Fruit fly (Drosophila melanogaster) whole organism, embryonic: ENCODE measurements around the gene CG13876.

Experiments
- BEAF-32 ChIP-seq: fragments of 200-800 bp; sonication (Bioruptor generic); optimal IDR thresholded peaks from 3 replicates; lab custom pipeline; 2017; ENCODE audit warnings: missing biosample characterization, missing genetic modification characterization, mild to moderate bottlenecking, moderate library complexity, missing genetic modification reagents
- CG1024 ChIP-seq: fragments of 200-800 bp; sonication (Bioruptor generic); IDR thresholded peaks from 2 replicates; pipeline ENCODE4 v1.3.6; 2022; ENCODE audit warnings: missing biosample characterization, missing genetic modification characterization
- CG10565 ChIP-seq: fragments of 200-800 bp; sonication (Bioruptor generic); optimal IDR thresholded peaks from 3 replicates; lab custom pipeline; 2016; ENCODE audit warnings: missing biosample characterization, mild to moderate bottlenecking, missing genetic modification characterization
- CG12071 ChIP-seq: fragments of 200-800 bp; sonication (Bioruptor generic); optimal IDR thresholded peaks from 3 replicates; lab custom pipeline; 2018; ENCODE audit warnings: missing biosample characterization, mild to moderate bottlenecking, missing genetic modification characterization
- CG14014 ChIP-seq: fragments of 200-800 bp; sonication (Bioruptor generic); IDR thresholded peaks from 2 replicates; pipeline ENCODE4 v1.3.6; 2022; ENCODE audit warnings: missing biosample characterization, missing genetic modification characterization
- CG16863 ChIP-seq: fragments of 200-800 bp; sonication (Bioruptor generic); optimal IDR thresholded peaks from 3 replicates; lab custom pipeline; 2016; ENCODE audit warnings: missing biosample characterization, missing genetic modification characterization
- CG18764 ChIP-seq: fragments of 200-800 bp; sonication (Bioruptor generic); optimal IDR thresholded peaks from 3 replicates; lab custom pipeline; 2016; ENCODE audit warnings: missing biosample characterization, missing genetic modification characterization
- CG2678 ChIP-seq: fragments of 200-800 bp; sonication (Bioruptor generic); optimal IDR thresholded peaks from 3 replicates; lab custom pipeline; 2019; ENCODE audit warnings: missing biosample characterization, mild to moderate bottlenecking, missing genetic modification characterization, moderate library complexity
- CG31441 ChIP-seq: fragments of 200-800 bp; sonication (Bioruptor generic); IDR thresholded peaks from 2 replicates; pipeline ENCODE4 v1.3.6; 2022; ENCODE audit warnings: missing biosample characterization, missing genetic modification characterization
- CG34422 ChIP-seq: fragments of 200-800 bp; sonication (Bioruptor generic); IDR thresholded peaks from 3 replicates; pipeline ENCODE4 v1.3.6; 2022; ENCODE audit warnings: missing biosample characterization, missing genetic modification characterization
- CG3995 ChIP-seq: fragments of 200-800 bp; sonication (Bioruptor generic); optimal IDR thresholded peaks from 3 replicates; lab custom pipeline; 2016; ENCODE audit warnings: missing biosample characterization, missing genetic modification characterization
- CG42726 ChIP-seq: fragments of 200-800 bp; sonication (Bioruptor generic); IDR thresholded peaks from 2 replicates; pipeline ENCODE4 v1.3.6; 2022; ENCODE audit warnings: missing biosample characterization, missing genetic modification characterization; ENCODE audit not compliant: partially characterized antibody
- CG4328 ChIP-seq: fragments of 200-800 bp; sonication (Bioruptor generic); optimal IDR thresholded peaks from 3 replicates; lab custom pipeline; 2017; ENCODE audit warnings: missing biosample characterization, missing genetic modification reagents, missing genetic modification characterization
- CG4424 ChIP-seq: fragments of 200-800 bp; sonication (Bioruptor generic); optimal IDR thresholded peaks from 3 replicates; lab custom pipeline; 2016; ENCODE audit warnings: missing biosample characterization, missing genetic modification characterization
- CG4707 ChIP-seq: fragments of 200-800 bp; sonication (Bioruptor generic); optimal IDR thresholded peaks from 2 replicates; lab custom pipeline; 2018; ENCODE audit warnings: missing biosample characterization, mild to moderate bottlenecking, missing genetic modification characterization, moderate library complexity
- CG5180 ChIP-seq: fragments of 200-800 bp; sonication (Bioruptor generic); optimal IDR thresholded peaks from 3 replicates; lab custom pipeline; 2017; ENCODE audit warnings: missing biosample characterization, missing genetic modification characterization, mild to moderate bottlenecking, moderate library complexity, missing genetic modification reagents
- CG7745 ChIP-seq: fragments of 200-800 bp; sonication (Bioruptor generic); optimal IDR thresholded peaks from 2 replicates; lab custom pipeline; 2018; ENCODE audit warnings: missing biosample characterization, mild to moderate bottlenecking, missing genetic modification characterization, moderate library complexity
- CG7786 ChIP-seq: fragments of 200-800 bp; sonication (Bioruptor generic); optimal IDR thresholded peaks from 2 replicates; lab custom pipeline; 2016; ENCODE audit warnings: missing biosample characterization, missing genetic modification characterization
- CG8359 ChIP-seq: fragments of 200-800 bp; sonication (Bioruptor generic); optimal IDR thresholded peaks from 2 replicates; lab custom pipeline; 2017; ENCODE audit warnings: missing biosample characterization, mild to moderate bottlenecking, missing genetic modification characterization, borderline replicate concordance
- CG8478 ChIP-seq: fragments of >200 bp; optimal IDR thresholded peaks from 2 replicates; lab custom pipeline; 2018
- Dbx ChIP-seq: fragments of 200-800 bp; sonication (Bioruptor generic); IDR thresholded peaks from 3 replicates; pipeline ENCODE4 v1.3.6; 2022; ENCODE audit warnings: missing biosample characterization, missing genetic modification characterization
- Hand ChIP-seq: fragments of 200-800 bp; sonication (Bioruptor generic); optimal IDR thresholded peaks from 2 replicates; lab custom pipeline; 2017; ENCODE audit warnings: mild to moderate bottlenecking, missing biosample characterization, missing genetic modification reagents, missing genetic modification characterization
- Lim3 ChIP-seq: fragments of 200-800 bp; sonication (Bioruptor generic); IDR thresholded peaks from 2 replicates; pipeline ENCODE4 v1.3.6; 2022; ENCODE audit warnings: missing biosample characterization, missing genetic modification characterization
- MBD-R2 ChIP-seq: fragments of 200-800 bp; sonication (Bioruptor generic); IDR thresholded peaks from 2 replicates; pipeline ENCODE4 v1.3.6; 2022; ENCODE audit warnings: missing biosample characterization, missing genetic modification characterization
- MTF-1 ChIP-seq: fragments of 200-800 bp; sonication (Bioruptor generic); optimal IDR thresholded peaks from 2 replicates; lab custom pipeline; 2018; ENCODE audit warnings: missing biosample characterization, mild to moderate bottlenecking, missing genetic modification characterization, borderline replicate concordance
- NfI ChIP-seq: fragments of 200-800 bp; sonication (Bioruptor generic); optimal IDR thresholded peaks from 3 replicates; lab custom pipeline; 2018; ENCODE audit warnings: missing biosample characterization, mild to moderate bottlenecking, missing genetic modification characterization, moderate library complexity
- Rx ChIP-seq: fragments of 200-800 bp; sonication (Bioruptor generic); IDR thresholded peaks from 2 replicates; pipeline ENCODE4 v1.3.6; 2022; ENCODE audit warnings: missing biosample characterization, missing genetic modification characterization
- Sin3A ChIP-seq: fragments of >200 bp; optimal IDR thresholded peaks from 2 replicates; lab custom pipeline; 2018
- Six4 ChIP-seq: fragments of 200-800 bp; sonication (Bioruptor generic); optimal IDR thresholded peaks from 2 replicates; lab custom pipeline; 2016; ENCODE audit warnings: missing biosample characterization, missing genetic modification characterization
- Sry-δ ChIP-seq: fragments of 200-800 bp; sonication (Bioruptor generic); optimal IDR thresholded peaks from 2 replicates; lab custom pipeline; 2016; ENCODE audit warnings: missing biosample characterization, missing genetic modification characterization
- Ssrp ChIP-seq: fragments of 200-800 bp; sonication (Bioruptor generic); optimal IDR thresholded peaks from 2 replicates; lab custom pipeline; 2018; ENCODE audit warnings: missing biosample characterization, mild to moderate bottlenecking, missing genetic modification characterization, moderate library complexity
- ab ChIP-seq: fragments of 200-800 bp; sonication (Bioruptor generic); optimal IDR thresholded peaks from 2 replicates; lab custom pipeline; 2016; ENCODE audit warnings: missing biosample characterization, missing genetic modification characterization
- ase ChIP-seq: fragments of 200-800 bp; sonication (Bioruptor generic); IDR thresholded peaks from 3 replicates; pipeline ENCODE4 v1.3.6; 2022; ENCODE audit warnings: missing biosample characterization, missing genetic modification characterization
- ash1 ChIP-seq: fragments of 200-800 bp; sonication (Bioruptor generic); optimal IDR thresholded peaks from 2 replicates; lab custom pipeline; 2018; ENCODE audit warnings: missing biosample characterization, mild to moderate bottlenecking, missing genetic modification characterization
- caup ChIP-seq: fragments of 200-800 bp; sonication (Bioruptor generic); optimal IDR thresholded peaks from 3 replicates; lab custom pipeline; 2017; ENCODE audit warnings: missing biosample characterization, mild to moderate bottlenecking, missing genetic modification characterization, moderate library complexity; ENCODE audit not compliant: severe bottlenecking
- dati ChIP-seq: fragments of 200-800 bp; sonication (Bioruptor generic); IDR thresholded peaks from 2 replicates; pipeline ENCODE4 v1.3.6; 2022; ENCODE audit warnings: missing biosample characterization, missing genetic modification characterization
- disco-r ChIP-seq: fragments of 200-800 bp; sonication (Bioruptor generic); optimal IDR thresholded peaks from 2 replicates; lab custom pipeline; 2016; ENCODE audit warnings: missing biosample characterization, missing genetic modification characterization
- dmrt11E ChIP-seq: fragments of 200-800 bp; sonication (Bioruptor generic); optimal IDR thresholded peaks from 3 replicates; lab custom pipeline; 2018; ENCODE audit warnings: missing biosample characterization, mild to moderate bottlenecking, missing genetic modification characterization, moderate library complexity
- grau ChIP-seq: fragments of 200-800 bp; optimal IDR thresholded peaks from 3 replicates; lab custom pipeline; 2019; ENCODE audit warnings: missing biosample characterization, mild to moderate bottlenecking, missing genetic modification characterization, moderate library complexity
- gro ChIP-seq: fragments of 200-800 bp; sonication (Bioruptor generic); optimal IDR thresholded peaks from 2 replicates; lab custom pipeline; 2016; ENCODE audit warnings: missing biosample characterization, missing genetic modification characterization
- her ChIP-seq: fragments of 200-800 bp; sonication (Bioruptor generic); optimal IDR thresholded peaks from 2 replicates; lab custom pipeline; 2016; ENCODE audit warnings: missing biosample characterization, missing genetic modification characterization
- lab ChIP-seq: fragments of 200-800 bp; sonication (Bioruptor generic); optimal IDR thresholded peaks from 3 replicates; lab custom pipeline; 2017; ENCODE audit warnings: missing biosample characterization, missing genetic modification characterization, mild to moderate bottlenecking, moderate library complexity, missing genetic modification reagents
- nerfin-2 ChIP-seq: fragments of 200-800 bp; sonication (Bioruptor generic); IDR thresholded peaks from 2 replicates; pipeline ENCODE4 v1.3.6; 2022; ENCODE audit warnings: missing biosample characterization, missing genetic modification characterization; ENCODE audit not compliant: partially characterized antibody
- phol ChIP-seq: fragments of 200-800 bp; sonication (Bioruptor generic); optimal IDR thresholded peaks from 3 replicates; lab custom pipeline; 2018; ENCODE audit warnings: missing biosample characterization, mild to moderate bottlenecking, missing genetic modification characterization, moderate library complexity
- prd ChIP-seq, 3 experiments: fragments of >200 bp in 2 of 3; fragments of 200-800 bp in 1 of 3; sonication (Bioruptor generic) in 1 of 3; optimal IDR thresholded peaks in 2 of 3; IDR thresholded peaks in 1 of 3; 2 replicates in 2 of 3; 3 replicates in 1 of 3; pipeline versions ENCODE4 v1.3.6 to Lab custom; 2017 to 2022; ENCODE audit warnings: missing biosample characterization in 1 of 3, missing genetic modification characterization in 1 of 3
- psq ChIP-seq: fragments of 200-800 bp; sonication (Bioruptor generic); optimal IDR thresholded peaks from 2 replicates; lab custom pipeline; 2017; ENCODE audit warnings: missing biosample characterization, missing genetic modification characterization
- unc-4 ChIP-seq: fragments of 200-800 bp; sonication (Bioruptor generic); IDR thresholded peaks from 2 replicates; pipeline ENCODE4 v1.3.6; 2022; ENCODE audit warnings: missing biosample characterization, missing genetic modification characterization; ENCODE audit not compliant: partially characterized antibody
- wdn ChIP-seq: fragments of 200-800 bp; sonication (Bioruptor generic); IDR thresholded peaks from 2 replicates; pipeline ENCODE4 v1.3.6; 2022; ENCODE audit warnings: missing biosample characterization, missing genetic modification characterization
- zfh2 ChIP-seq: fragments of 200-800 bp; sonication (Bioruptor generic); optimal IDR thresholded peaks from 2 replicates; lab custom pipeline; 2016; ENCODE audit warnings: missing biosample characterization, missing genetic modification characterization

The CG13876 gene

DNA sequence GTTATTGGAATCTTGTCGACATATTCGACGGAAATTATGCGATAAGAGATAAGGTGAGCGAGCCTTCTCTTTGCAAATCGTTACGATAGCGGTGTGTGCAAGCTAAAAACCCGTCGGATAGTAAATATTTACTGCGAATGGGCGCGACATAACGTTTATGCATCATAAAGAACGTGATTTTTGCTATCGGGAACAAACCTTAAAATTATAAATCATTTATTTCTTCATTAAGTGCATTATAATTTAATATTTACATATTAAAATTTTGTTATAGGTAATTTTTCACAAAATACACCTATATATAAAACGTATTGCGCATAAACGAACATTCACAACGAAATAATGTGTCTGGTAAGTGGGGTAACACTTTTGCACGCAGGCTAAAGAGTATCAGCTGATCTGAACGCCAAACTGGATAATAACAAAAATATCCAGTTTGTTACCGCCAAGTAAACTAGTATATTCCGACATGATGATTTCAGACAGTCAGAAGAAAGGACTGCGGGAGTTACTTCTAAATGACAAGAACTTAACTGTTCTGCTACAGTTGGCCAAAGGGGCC, at the start of gene CG13876, which contains the start of gene Gk1 (continued):
- peak; percentile 6 for TF ChIP-seq CG10565 (GFP tag; lab: Kevin White, UChicago)
- TF ChIP-seq lab, result no peak
- peak; percentile 93 for TF ChIP-seq NfI (GFP tag; lab: Kevin White, UChicago)
- TF ChIP-seq CG34422 (GFP tag; lab: Robert Waterston, UW), result peak; percentile 93
- peak; percentile 76 for TF ChIP-seq CG4707 (GFP tag; lab: Kevin White, UChicago)
- TF ChIP-seq CG3995 (GFP tag; lab: Kevin White, UChicago), result peak; percentile 79
- TF ChIP-seq CG8359 (GFP tag; lab: Kevin White, UChicago), result peak; percentile 82
- TF ChIP-seq nerfin-2 (GFP tag; lab: Robert Waterston, UW), result no peak
- TF ChIP-seq CG5180, result peak; percentile 86
- TF ChIP-seq Rx (GFP tag; lab: Robert Waterston, UW), result peak; percentile 86
- TF ChIP-seq ab (GFP tag; lab: Kevin White, UChicago), result no peak
- TF ChIP-seq CG16863 (GFP tag; lab: Kevin White, UChicago), result peak; percentile 21
- peak; percentile 88 for TF ChIP-seq CG12071 (GFP tag; lab: Kevin White, UChicago)
- no peak for TF ChIP-seq CG8478
- peak; percentile 96 for TF ChIP-seq dmrt11E
- peak; percentile 96 for TF ChIP-seq phol
- peak; percentile 94 for TF ChIP-seq Ssrp (tag; lab: Kevin White, UChicago)
- TF ChIP-seq caup (GFP tag; lab: Kevin White, UChicago), result peak; percentile 95
- TF ChIP-seq ash1 (GFP tag; lab: Kevin White, UChicago), result no peak
- TF ChIP-seq CG4328 (GFP tag; lab: Kevin White, UChicago), result peak; percentile 94
- peak; percentile 74 for TF ChIP-seq CG1024 (GFP tag; lab: Robert Waterston, UW)
- peak; percentile 96 for TF ChIP-seq grau
- TF ChIP-seq CG42726 (GFP tag; lab: Robert Waterston, UW), result no peak
- TF ChIP-seq Sry-δ (GFP tag; lab: Kevin White, UChicago), result no peak
- no peak for TF ChIP-seq disco-r
- peak; percentile 91 for TF ChIP-seq CG4424 (GFP tag; lab: Kevin White, UChicago)
- TF ChIP-seq Sin3A, result no peak
- peak; percentile 85 for TF ChIP-seq CG18764 (GFP tag; lab: Kevin White, UChicago)
- peak; percentile 51 for TF ChIP-seq gro (GFP tag; lab: Kevin White, UChicago)
- TF ChIP-seq dati (GFP tag; lab: Robert Waterston, UW), result peak; percentile 57; the same call in 1 of the 2 replicates
- peak; percentile 62 for TF ChIP-seq CG7786
- peak; percentile 29; the same call in 1 of the 2 replicates for TF ChIP-seq Lim3 (GFP tag; lab: Robert Waterston, UW)
- peak; percentile 78 for TF ChIP-seq psq (GFP tag; lab: Kevin White, UChicago)
- no peak; the same call in 1 of the 2 replicates for TF ChIP-seq CG31441 (GFP tag; lab: Robert Waterston, UW)
- TF ChIP-seq ase, result peak; percentile 90
- peak; percentile 96 for TF ChIP-seq Hand (GFP tag; lab: Kevin White, UChicago)
- peak; percentile 70 for TF ChIP-seq CG7745 (tag; lab: Kevin White, UChicago)
- TF ChIP-seq zfh2 (GFP tag; lab: Kevin White, UChicago), result peak; percentile 63
- TF ChIP-seq her (GFP tag; lab: Kevin White, UChicago), result peak; percentile 47
- TF ChIP-seq CG14014 (GFP tag; lab: Robert Waterston, UW), result peak; percentile 96
- TF ChIP-seq BEAF-32 (GFP tag; lab: Kevin White, UChicago), result peak; percentile 37
- TF ChIP-seq prd (optimal IDR thresholded peaks at IDR 0.05; lab: Kevin White, UChicago), result no peak
- TF ChIP-seq prd (GFP tag; IDR thresholded peaks at IDR 0.05; lab: Robert Waterston, UW), result peak; percentile 93
- peak; percentile 96 for TF ChIP-seq Dbx (GFP tag; lab: Robert Waterston, UW)
- peak; percentile 94 for TF ChIP-seq wdn (GFP tag; lab: Robert Waterston, UW)
- TF ChIP-seq Six4, result peak; percentile 86
- TF ChIP-seq CG2678 (tag; lab: Kevin White, UChicago), result peak; percentile 98
- TF ChIP-seq MTF-1 (GFP tag; lab: Kevin White, UChicago), result no peak
- TF ChIP-seq MBD-R2 (GFP tag; lab: Robert Waterston, UW), result peak; percentile 94
- no peak; the same call in 1 of the 2 replicates for TF ChIP-seq unc-4
